Worm (Caenorhabditis elegans) whole organism, mixed stage, embryonic: ENCODE results near the gene seb-3.

Source experiments
- M03D4.4 ChIP-seq: sonication (generic microtip); optimal IDR thresholded peaks from 2 replicates; lab custom pipeline; 2017; ENCODE audit warnings: mild to moderate bottlenecking, missing genetic modification characterization, missing compliant biosample characterization
- bed-3 ChIP-seq: fragments of 200-800 bp; sonication (Bioruptor generic); optimal IDR thresholded peaks from 3 replicates; lab custom pipeline; 2018; ENCODE audit warnings: mild to moderate bottlenecking, missing genetic modification characterization, moderate library complexity, missing compliant biosample characterization
- blmp-1 ChIP-seq: fragments of 150-350 bp; optimal IDR thresholded peaks from 2 replicates; lab custom pipeline; 2014; ENCODE audit warnings: missing biosample characterization, missing genetic modification characterization
- ceh-43 ChIP-seq: fragments of 200-800 bp; sonication (Bioruptor generic); optimal IDR thresholded peaks from 2 replicates; lab custom pipeline; 2018; ENCODE audit warnings: mild to moderate bottlenecking, missing genetic modification characterization, moderate library complexity, missing compliant biosample characterization
- ceh-83 ChIP-seq: fragments of 200-800 bp; sonication (Bioruptor generic); optimal IDR thresholded peaks from 2 replicates; lab custom pipeline; 2018; ENCODE audit warnings: mild to moderate bottlenecking, missing genetic modification characterization, missing compliant biosample characterization
- ces-1 ChIP-seq: fragments of 150-350 bp; optimal IDR thresholded peaks from 2 replicates; lab custom pipeline; 2014; ENCODE audit warnings: missing biosample characterization, missing genetic modification reagents, missing genetic modification characterization
- cnd-1 ChIP-seq: fragments of 200-800 bp; sonication (Bioruptor generic); optimal IDR thresholded peaks from 2 replicates; lab custom pipeline; 2018; ENCODE audit warnings: mild to moderate bottlenecking, missing genetic modification characterization, missing compliant biosample characterization
- drap-1 ChIP-seq: fragments of 200-800 bp; sonication (Bioruptor generic); optimal IDR thresholded peaks from 3 replicates; lab custom pipeline; 2018; ENCODE audit warnings: mild to moderate bottlenecking, missing genetic modification characterization, missing compliant biosample characterization
- ham-2 ChIP-seq: fragments of 200-800 bp; sonication (Bioruptor generic); optimal IDR thresholded peaks from 2 replicates; lab custom pipeline; 2018; ENCODE audit warnings: mild to moderate bottlenecking, missing genetic modification characterization, missing compliant biosample characterization
- hlh-1 ChIP-seq: fragments of 150-350 bp; optimal IDR thresholded peaks from 2 replicates; lab custom pipeline; 2014; ENCODE audit warnings: missing biosample characterization, missing genetic modification reagents, missing genetic modification characterization
- lin-13 ChIP-seq: fragments of 150-350 bp; optimal IDR thresholded peaks from 2 replicates; lab custom pipeline; 2014; ENCODE audit warnings: missing biosample characterization, missing genetic modification characterization
- lsy-2 ChIP-seq: fragments of 150-350 bp; optimal IDR thresholded peaks from 2 replicates; lab custom pipeline; 2014; ENCODE audit warnings: missing biosample characterization, missing genetic modification characterization
- mab-5 ChIP-seq: fragments of 150-350 bp; optimal IDR thresholded peaks from 2 replicates; lab custom pipeline; 2014; ENCODE audit warnings: missing biosample characterization, missing genetic modification characterization
- mep-1 ChIP-seq: fragments of 150-350 bp; optimal IDR thresholded peaks from 2 replicates; lab custom pipeline; 2017; ENCODE audit warnings: missing biosample characterization, missing genetic modification reagents, missing genetic modification characterization, inconsistent platforms
- mls-2 ChIP-seq: sonication (generic microtip); optimal IDR thresholded peaks from 2 replicates; lab custom pipeline; 2016; ENCODE audit warnings: mild to moderate bottlenecking, missing genetic modification characterization, moderate library complexity, missing compliant biosample characterization
- nhr-12 ChIP-seq: fragments of 150-350 bp; optimal IDR thresholded peaks from 2 replicates; lab custom pipeline; 2014; ENCODE audit warnings: missing biosample characterization, missing genetic modification characterization
- nhr-237 ChIP-seq: fragments of 150-350 bp; optimal IDR thresholded peaks from 2 replicates; lab custom pipeline; 2014; ENCODE audit warnings: missing biosample characterization, missing genetic modification characterization
- pha-4 ChIP-seq: fragments of 150-350 bp; optimal IDR thresholded peaks from 2 replicates; lab custom pipeline; 2018; ENCODE audit warnings: missing biosample characterization, missing genetic modification reagents, missing genetic modification characterization
- sem-2 ChIP-seq: fragments of 200-800 bp; sonication (Bioruptor generic); optimal IDR thresholded peaks from 2 replicates; lab custom pipeline; 2018; ENCODE audit warnings: mild to moderate bottlenecking, missing genetic modification characterization, missing compliant biosample characterization
- sptf-1 ChIP-seq: sonication (generic microtip); optimal IDR thresholded peaks from 2 replicates; lab custom pipeline; 2017; ENCODE audit warnings: mild to moderate bottlenecking, missing genetic modification characterization, moderate library complexity, missing compliant biosample characterization
- tbx-8 ChIP-seq: fragments of 200-800 bp; sonication (Bioruptor generic); optimal IDR thresholded peaks from 2 replicates; lab custom pipeline; 2018; ENCODE audit warnings: mild to moderate bottlenecking, missing genetic modification characterization, moderate library complexity, missing compliant biosample characterization
- unc-120 ChIP-seq: sonication (generic microtip); optimal IDR thresholded peaks from 2 replicates; lab custom pipeline; 2017; ENCODE audit warnings: missing genetic modification characterization, missing compliant biosample characterization; ENCODE audit not compliant: poor library complexity, severe bottlenecking
- unc-39 ChIP-seq: fragments of 150-350 bp; optimal IDR thresholded peaks from 2 replicates; lab custom pipeline; 2014; ENCODE audit warnings: missing biosample characterization, missing genetic modification characterization
- unc-62 ChIP-seq: fragments of 150-350 bp; optimal IDR thresholded peaks from 2 replicates; lab custom pipeline; 2014; ENCODE audit warnings: missing biosample characterization, missing genetic modification reagents, missing genetic modification characterization
- zip-8 ChIP-seq: fragments of 150-350 bp; optimal IDR thresholded peaks from 2 replicates; lab custom pipeline; 2014; ENCODE audit warnings: missing biosample characterization, missing genetic modification characterization
- ztf-11 ChIP-seq: fragments of 150-350 bp; optimal IDR thresholded peaks from 2 replicates; lab custom pipeline; 2014; ENCODE audit warnings: missing biosample characterization, missing genetic modification characterization

seb-3 gene

ce11 chrX:14999101-14999500 is 27.0 kb upstream of the seb-3 start, which contains the start of gene cutl-3:
Gene cutl-3, minus strand, starts transcription at chrX:14999201.
- TF ChIP-seq lsy-2 (tag; lab: Kevin White, UChicago) (no peak), mep-1 (no peak), nhr-12 (no peak), bed-3 (GFP tag; lab: Kevin White, UChicago) (no peak), mab-5 (tag; lab: Kevin White, UChicago) (no peak), drap-1 (GFP tag; lab: Kevin White, UChicago) (no peak), nhr-237 (tag; lab: Kevin White, UChicago) (no peak)
- TF ChIP-seq, all 35 proteins: peak for 0

- TF ChIP-seq sptf-1 (tag; lab: Kevin White, UChicago) = no peak
- no peak for TF ChIP-seq ceh-43 (GFP tag; lab: Kevin White, UChicago)
- TF ChIP-seq M03D4.4 (tag; lab: Kevin White, UChicago) = no peak
- TF ChIP-seq unc-120 (tag; lab: Kevin White, UChicago) = no peak
- TF ChIP-seq lin-13 (tag; lab: Kevin White, UChicago) = no peak
- TF ChIP-seq nhr-237 (tag; lab: Kevin White, UChicago) = no peak
- TF ChIP-seq drap-1 (GFP tag; lab: Kevin White, UChicago) = no peak
Measured at ce11 chrX:15003891-15004550, 22.1 kb upstream of the seb-3 start, which contains the start of gene slc-25A18.1. Gene slc-25A18.1, minus strand, starts transcription at chrX:15003941.

ce11 chrX:15006847-15007358 is 19.2 kb upstream of the seb-3 start, which contains the start of gene ergi-2:
Gene ergi-2, minus strand, starts transcription at chrX:15007308.
- TF ChIP-seq mep-1 (peak; percentile 30), M03D4.4 (tag; lab: Kevin White, UChicago) (no peak), ces-1 (peak; percentile 16)

- TF ChIP-seq blmp-1 (tag; lab: Kevin White, UChicago) (no peak), drap-1 (GFP tag; lab: Kevin White, UChicago) (no peak), ceh-83 (no peak), nhr-237 (tag; lab: Kevin White, UChicago) (no peak), lin-13 (tag; lab: Kevin White, UChicago) (no peak), bed-3 (GFP tag; lab: Kevin White, UChicago) (no peak), zip-8 (tag; lab: Kevin White, UChicago) (no peak), ceh-43 (GFP tag; lab: Kevin White, UChicago) (no peak), sem-2 (no peak), ham-2 (GFP tag; lab: Kevin White, UChicago) (no peak), cnd-1 (tag; lab: Kevin White, UChicago) (no peak)
Measured at ce11 chrX:15008697-15009096, 17.4 kb upstream of the seb-3 start.

DNA sequence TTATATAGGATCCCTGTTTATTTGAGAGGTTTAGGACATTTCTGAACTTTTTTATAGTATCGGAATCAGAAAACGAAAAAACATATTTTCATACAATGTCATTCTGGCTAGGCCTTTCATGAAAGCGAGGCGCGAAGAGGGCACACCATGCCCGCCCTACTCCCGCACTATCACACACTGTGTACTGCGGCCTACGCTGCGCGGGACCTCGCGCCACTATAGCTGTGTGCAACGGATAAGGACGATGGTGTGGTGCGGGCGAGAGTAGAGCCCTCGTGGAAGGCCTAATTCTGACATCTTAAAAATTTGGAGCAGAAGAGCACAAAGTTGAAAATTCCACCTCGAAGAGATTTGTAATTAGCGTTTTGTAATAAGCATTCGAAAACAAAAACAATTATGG is 15.2 kb upstream of the seb-3 start:
- TF ChIP-seq mls-2 (tag; lab: Kevin White, UChicago) (no peak), tbx-8 (GFP tag; lab: Kevin White, UChicago) (no peak), ztf-11 (tag; lab: Kevin White, UChicago) (no peak), drap-1 (GFP tag; lab: Kevin White, UChicago) (no peak), M03D4.4 (tag; lab: Kevin White, UChicago) (no peak), blmp-1 (tag; lab: Kevin White, UChicago) (no peak), sptf-1 (tag; lab: Kevin White, UChicago) (no peak), ham-2 (GFP tag; lab: Kevin White, UChicago) (no peak), mep-1 (no peak)
- TF ChIP-seq, all 35 proteins: peak for 0

- TF ChIP-seq mab-5 (tag; lab: Kevin White, UChicago) = no peak
- peak; percentile 47 for TF ChIP-seq ces-1
- TF ChIP-seq unc-39 = no peak
Measured at ce11 chrX:15011526-15012274, 14.4 kb upstream of the seb-3 start.

DNA sequence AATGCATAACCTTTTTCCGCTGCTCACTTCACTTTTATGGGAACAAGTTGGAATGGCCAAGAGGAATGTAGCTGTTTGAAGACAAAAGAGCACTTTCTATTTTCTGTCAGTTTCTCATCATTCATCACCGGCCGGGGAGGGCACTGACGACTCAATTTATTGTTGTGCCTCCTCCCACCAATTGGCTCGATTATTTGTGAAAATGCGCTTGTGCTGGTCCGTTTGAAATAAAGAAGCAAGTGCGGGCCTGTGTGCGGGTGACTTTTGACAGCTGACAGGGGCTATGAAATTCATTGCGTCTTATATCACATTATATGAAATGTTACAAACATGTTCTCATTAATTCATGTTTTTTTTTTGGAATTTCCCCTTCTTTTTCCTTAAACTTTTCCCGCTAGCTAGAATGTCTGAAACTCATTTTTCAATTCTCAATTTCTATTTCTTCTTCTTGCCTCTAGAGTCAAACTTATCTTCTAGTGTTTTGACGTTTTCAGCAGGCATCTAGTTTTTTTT is 12.1 kb upstream of the seb-3 start:
- TF ChIP-seq unc-120 (tag; lab: Kevin White, UChicago) (peak; percentile 72), drap-1 (GFP tag; lab: Kevin White, UChicago) (no peak), pha-4 (no peak), unc-62 (GFP tag; lab: Kevin White, UChicago) (peak; percentile 77), hlh-1 (tag; lab: Kevin White, UChicago) (peak; percentile 95)
